Worm (Caenorhabditis elegans): ENCODE data around the gene aco-1.

- TF ChIP-seq nhr-179 (tag; optimal IDR thresholded peaks at IDR 0.05): no peak
- no peak for TF ChIP-seq ccch-3 (GFP tag; optimal IDR thresholded peaks at IDR 0.05)
- TF ChIP-seq Y53F4B.3 (GFP tag; IDR thresholded peaks at IDR 0.05): no peak
- TF ChIP-seq T07F8.4 (tag; optimal IDR thresholded peaks at IDR 0.05): no peak
- TF ChIP-seq mes-4 (tag; optimal IDR thresholded peaks at IDR 0.05): no peak
- TF ChIP-seq mel-28 (tag; optimal IDR thresholded peaks at IDR 0.05; ENCODE audit: borderline replicate concordance): no peak
- TF ChIP-seq ceh-40 (GFP tag; IDR thresholded peaks at IDR 0.05): no peak
Measured at ce11 chrX:11323225-11323624, 16.4 kb upstream of the aco-1 start.

Data from whole organism, young adult.